Worm (Caenorhabditis elegans) whole organism, midembryonic: ENCODE data around the gene C04G2.10.

Source experiments
- T22C8.4 ChIP-seq: fragments of 200-800 bp; sonication (Bioruptor generic); IDR thresholded peaks from 2 replicates; pipeline ENCODE4 v1.3.6; 2022; ENCODE audit warnings: missing genetic modification characterization, missing compliant biosample characterization
- cog-1 ChIP-seq: sonication (generic microtip); optimal IDR thresholded peaks from 2 replicates; lab custom pipeline; 2016; ENCODE audit warnings: missing genetic modification characterization, missing compliant biosample characterization
- flt-1 ChIP-seq: fragments of 200-800 bp; sonication (Bioruptor generic); IDR thresholded peaks from 2 replicates; pipeline ENCODE4 v1.3.6; 2022; ENCODE audit warnings: missing genetic modification characterization, missing compliant biosample characterization
- klf-2 ChIP-seq: fragments of 200-800 bp; sonication (Bioruptor generic); conservative IDR thresholded peaks from 2 replicates; pipeline ENCODE4 v1.3.6; 2022; ENCODE audit warnings: missing genetic modification reagents, missing genetic modification characterization, missing compliant biosample characterization
- med-1 ChIP-seq: sonication (generic microtip); optimal IDR thresholded peaks from 2 replicates; lab custom pipeline; 2017; ENCODE audit warnings: missing genetic modification characterization, mild to moderate bottlenecking, missing compliant biosample characterization, antibody characterized with exemption, missing genetic modification reagents; ENCODE audit not compliant: insufficient read depth
- ref-1 ChIP-seq: fragments of 200-800 bp; sonication (Bioruptor generic); conservative IDR thresholded peaks from 2 replicates; pipeline ENCODE4 v1.3.6; 2022; ENCODE audit warnings: missing genetic modification reagents, missing genetic modification characterization, missing compliant biosample characterization
- tab-1 ChIP-seq: fragments of 200-800 bp; sonication (Bioruptor generic); IDR thresholded peaks from 2 replicates; pipeline ENCODE4 v1.3.6; 2022; ENCODE audit warnings: missing genetic modification characterization, missing compliant biosample characterization
- ztf-23 ChIP-seq: fragments of 200-800 bp; sonication (Bioruptor generic); IDR thresholded peaks from 2 replicates; pipeline ENCODE4 v1.3.6; 2022; ENCODE audit warnings: missing genetic modification reagents, missing genetic modification characterization, missing compliant biosample characterization
- ztf-29 ChIP-seq: fragments of 200-800 bp; sonication (Bioruptor generic); IDR thresholded peaks from 2 replicates; pipeline ENCODE4 v1.3.6; 2022; ENCODE audit warnings: missing genetic modification reagents, missing genetic modification characterization, missing compliant biosample characterization

- TF ChIP-seq ztf-23 (GFP tag; lab: Robert Waterston, UW) (no peak), tab-1 (no peak), ref-1 (GFP tag; lab: Robert Waterston, UW) (no peak), ztf-29 (GFP tag; lab: Robert Waterston, UW) (no peak), klf-2 (GFP tag; lab: Robert Waterston, UW) (no peak), T22C8.4 (GFP tag; lab: Robert Waterston, UW) (no peak), cog-1 (tag; lab: Kevin White, UChicago) (no peak), flt-1 (GFP tag; lab: Robert Waterston, UW) (no peak), med-1 (GFP tag; lab: Kevin White, UChicago) (no peak)
These were observed 24.9 kb downstream of the C04G2.10 start, which contains the start of gene gst-3 for ce11 chrIV:10140143-10140542.
